Fruit fly (Drosophila melanogaster) whole organism, wandering third instar larva: ENCODE results near the gene Him.

ENCODE experiments used
- Hnf4 ChIP-seq: fragments of 200-800 bp; sonication (Bioruptor generic); optimal IDR thresholded peaks from 2 replicates; lab custom pipeline; 2016; ENCODE audit warnings: missing biosample characterization, mild to moderate bottlenecking, missing genetic modification characterization
- rgr ChIP-seq: fragments of 200-800 bp; sonication (Bioruptor generic); optimal IDR thresholded peaks from 3 replicates; lab custom pipeline; 2016; ENCODE audit warnings: missing biosample characterization, mild to moderate bottlenecking, missing genetic modification characterization

Gene Him

dm6 chrX:18259984-18260550 lies 50.8 kb downstream of the Him start:
- TF ChIP-seq rgr (GFP tag; lab: Kevin White, UChicago): no peak
- TF ChIP-seq Hnf4: no peak
- TF ChIP-seq, all 38 proteins: peak for 0
